Fruit fly (Drosophila melanogaster) whole organism, prepupa: ENCODE results near the gene Phlpp.

ENCODE experiments used
- CG11762 ChIP-seq: fragments of 200-800 bp; sonication (Bioruptor generic); optimal IDR thresholded peaks from 3 replicates; lab custom pipeline; 2016; ENCODE audit warnings: missing biosample characterization, missing genetic modification characterization; ENCODE audit not compliant: insufficient read depth
- CG11902 ChIP-seq: fragments of 200-800 bp; sonication (Bioruptor generic); optimal IDR thresholded peaks from 3 replicates; lab custom pipeline; 2016; ENCODE audit warnings: missing biosample characterization, missing genetic modification characterization
- CG16779 ChIP-seq: fragments of 200-800 bp; sonication (Bioruptor generic); optimal IDR thresholded peaks from 3 replicates; lab custom pipeline; 2017; ENCODE audit warnings: missing biosample characterization, mild to moderate bottlenecking, missing genetic modification characterization
- CG3032 ChIP-seq: fragments of 200-800 bp; optimal IDR thresholded peaks from 2 replicates; lab custom pipeline; 2019; ENCODE audit warnings: missing biosample characterization, mild to moderate bottlenecking, missing genetic modification characterization, moderate library complexity
- CG3919 ChIP-seq: fragments of 200-800 bp; sonication (Bioruptor generic); optimal IDR thresholded peaks from 3 replicates; lab custom pipeline; 2016; ENCODE audit warnings: missing biosample characterization, missing genetic modification characterization
- CG6276 ChIP-seq: fragments of 200-800 bp; sonication (Bioruptor generic); optimal IDR thresholded peaks from 2 replicates; lab custom pipeline; 2017; ENCODE audit warnings: missing biosample characterization, mild to moderate bottlenecking, missing genetic modification characterization
- Lpt ChIP-seq: fragments of 200-800 bp; sonication (Bioruptor generic); optimal IDR thresholded peaks from 3 replicates; lab custom pipeline; 2016; ENCODE audit warnings: missing biosample characterization, missing genetic modification characterization
- Sox102F ChIP-seq: fragments of 200-800 bp; sonication (Bioruptor generic); optimal IDR thresholded peaks from 2 replicates; lab custom pipeline; 2016; ENCODE audit warnings: missing biosample characterization, mild to moderate bottlenecking, missing genetic modification characterization
- acj6 ChIP-seq: fragments of 200-800 bp; sonication (Bioruptor generic); optimal IDR thresholded peaks from 3 replicates; lab custom pipeline; 2016; ENCODE audit warnings: missing biosample characterization, missing genetic modification characterization
- cyc ChIP-seq: fragments of 200-800 bp; sonication (Bioruptor generic); optimal IDR thresholded peaks from 3 replicates; lab custom pipeline; 2016; ENCODE audit warnings: missing biosample characterization, missing genetic modification characterization
- fd59A ChIP-seq: fragments of 200-800 bp; sonication (Bioruptor generic); optimal IDR thresholded peaks from 2 replicates; lab custom pipeline; 2017; ENCODE audit warnings: missing biosample characterization, mild to moderate bottlenecking, missing genetic modification characterization, missing genetic modification reagents
- salr ChIP-seq, 2 experiments: fragments of 200-800 bp; sonication (Bioruptor generic); optimal IDR thresholded peaks; 3 replicates each; lab custom pipeline; 2016 to 2018; ENCODE audit warnings: missing biosample characterization in 2 of 2, missing genetic modification characterization in 2 of 2, mild to moderate bottlenecking in 1 of 2
- vri ChIP-seq: fragments of 200-800 bp; sonication (Bioruptor generic); optimal IDR thresholded peaks from 3 replicates; lab custom pipeline; 2016; ENCODE audit warnings: missing biosample characterization, mild to moderate bottlenecking, missing genetic modification characterization

DNA sequence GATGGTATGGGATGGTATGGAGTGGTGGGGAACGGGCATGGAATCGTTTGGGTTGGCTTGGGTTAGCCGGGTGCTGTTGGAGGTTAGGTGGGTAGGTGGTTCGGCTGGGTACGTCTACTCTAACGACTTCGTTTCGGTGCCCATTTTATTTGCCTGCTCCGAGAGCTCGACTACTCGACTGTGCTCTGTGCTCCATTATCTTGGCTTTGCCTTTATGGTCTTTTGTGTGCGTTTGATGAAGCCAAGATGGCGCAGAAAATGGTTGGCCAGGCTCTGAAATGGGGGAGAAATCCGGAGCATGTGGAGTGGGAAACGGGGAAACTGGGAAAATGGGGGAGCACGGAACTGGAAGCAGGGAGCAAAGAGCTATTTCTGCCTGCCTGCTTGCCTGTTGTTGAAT lies 34.9 kb downstream of the Phlpp start:
- TF ChIP-seq CG11902 (GFP tag; lab: Kevin White, UChicago) = no peak
- TF ChIP-seq salr (GFP tag; optimal IDR thresholded peaks at IDR 0.05; lab: Kevin White, UChicago) = no peak
- no peak for TF ChIP-seq CG11762 (GFP tag; lab: Kevin White, UChicago)
- no peak for TF ChIP-seq fd59A (GFP tag; lab: Kevin White, UChicago)
- no peak for TF ChIP-seq cyc (GFP tag; lab: Kevin White, UChicago)
- no peak for TF ChIP-seq CG6276 (GFP tag; lab: Kevin White, UChicago)
- TF ChIP-seq acj6 (GFP tag; lab: Kevin White, UChicago) = no peak
- TF ChIP-seq Lpt = no peak
- no peak for TF ChIP-seq CG16779 (tag; lab: Kevin White, UChicago)
- no peak for TF ChIP-seq CG3032 (tag; lab: Kevin White, UChicago)
- TF ChIP-seq Sox102F (GFP tag; lab: Kevin White, UChicago) = no peak
- no peak for TF ChIP-seq CG3919 (GFP tag; lab: Kevin White, UChicago)
- no peak for TF ChIP-seq vri
